Fruit fly (Drosophila melanogaster) whole organism, embryonic: ENCODE results near the gene CG1494.
A peak's percentile ranks its signal among the peaks of the same experiment; 100 is the strongest.

Experiments used
- CG10209 ChIP-seq: fragments of 200-800 bp; sonication (Bioruptor generic); optimal IDR thresholded peaks from 3 replicates; lab custom pipeline; 2017; ENCODE audit warnings: missing biosample characterization, mild to moderate bottlenecking, missing genetic modification characterization, missing genetic modification reagents
- CG10267 ChIP-seq: fragments of 200-800 bp; sonication (Bioruptor generic); optimal IDR thresholded peaks from 2 replicates; lab custom pipeline; 2018; ENCODE audit warnings: missing biosample characterization, mild to moderate bottlenecking, missing genetic modification characterization, moderate library complexity
- CG11504 ChIP-seq: fragments of 200-800 bp; sonication (Bioruptor generic); optimal IDR thresholded peaks from 3 replicates; lab custom pipeline; 2019; ENCODE audit warnings: missing biosample characterization, mild to moderate bottlenecking, missing genetic modification characterization, moderate library complexity
- CG12155 ChIP-seq: fragments of 200-800 bp; sonication (Bioruptor generic); optimal IDR thresholded peaks from 3 replicates; lab custom pipeline; 2016; ENCODE audit warnings: missing biosample characterization, missing genetic modification characterization
- CG12236 ChIP-seq: fragments of 200-800 bp; sonication (Bioruptor generic); optimal IDR thresholded peaks from 2 replicates; lab custom pipeline; 2016; ENCODE audit warnings: missing biosample characterization, missing genetic modification characterization
- CG13287 ChIP-seq: fragments of 200-800 bp; sonication (Bioruptor generic); IDR thresholded peaks from 2 replicates; pipeline ENCODE4 v1.3.6; 2022; ENCODE audit warnings: missing biosample characterization, missing genetic modification characterization; ENCODE audit not compliant: partially characterized antibody
- CG15696 ChIP-seq: fragments of 200-800 bp; sonication (Bioruptor generic); optimal IDR thresholded peaks from 2 replicates; lab custom pipeline; 2019; ENCODE audit warnings: missing biosample characterization, mild to moderate bottlenecking, missing genetic modification characterization, moderate library complexity
- CG17186 ChIP-seq: fragments of 200-800 bp; sonication (Bioruptor generic); optimal IDR thresholded peaks from 3 replicates; lab custom pipeline; 2017; ENCODE audit warnings: missing biosample characterization, missing genetic modification reagents, missing genetic modification characterization
- CG1792 ChIP-seq: fragments of 200-800 bp; sonication (Bioruptor generic); optimal IDR thresholded peaks from 2 replicates; lab custom pipeline; 2016; ENCODE audit warnings: missing biosample characterization, missing genetic modification characterization
- CG18262 ChIP-seq: fragments of 200-800 bp; optimal IDR thresholded peaks from 3 replicates; lab custom pipeline; 2019; ENCODE audit warnings: missing biosample characterization, mild to moderate bottlenecking, missing genetic modification characterization, moderate library complexity
- CG2202 ChIP-seq: fragments of 200-800 bp; sonication (Bioruptor generic); optimal IDR thresholded peaks from 2 replicates; lab custom pipeline; 2018; ENCODE audit warnings: missing biosample characterization, mild to moderate bottlenecking, missing genetic modification characterization
- CG2678 ChIP-seq: fragments of 200-800 bp; sonication (Bioruptor generic); optimal IDR thresholded peaks from 3 replicates; lab custom pipeline; 2019; ENCODE audit warnings: missing biosample characterization, mild to moderate bottlenecking, missing genetic modification characterization, moderate library complexity
- CG31388 ChIP-seq: fragments of 200-800 bp; sonication (Bioruptor generic); optimal IDR thresholded peaks from 2 replicates; lab custom pipeline; 2016; ENCODE audit warnings: missing biosample characterization, missing genetic modification characterization
- CG3163 ChIP-seq: fragments of 200-800 bp; sonication (Bioruptor generic); optimal IDR thresholded peaks from 3 replicates; lab custom pipeline; 2016; ENCODE audit warnings: missing biosample characterization, missing genetic modification characterization
- CG4617 ChIP-seq: fragments of 200-800 bp; sonication (Bioruptor generic); optimal IDR thresholded peaks from 3 replicates; lab custom pipeline; 2016; ENCODE audit warnings: missing biosample characterization, missing genetic modification characterization, borderline replicate concordance
- CG7745 ChIP-seq: fragments of 200-800 bp; sonication (Bioruptor generic); optimal IDR thresholded peaks from 2 replicates; lab custom pipeline; 2018; ENCODE audit warnings: missing biosample characterization, mild to moderate bottlenecking, missing genetic modification characterization, moderate library complexity
- CG7786 ChIP-seq: fragments of 200-800 bp; sonication (Bioruptor generic); optimal IDR thresholded peaks from 2 replicates; lab custom pipeline; 2016; ENCODE audit warnings: missing biosample characterization, missing genetic modification characterization
- CG9215 ChIP-seq: fragments of 200-800 bp; sonication (Bioruptor generic); IDR thresholded peaks from 2 replicates; pipeline ENCODE4 v1.3.6; 2022; ENCODE audit warnings: missing biosample characterization, missing genetic modification characterization
- CHES-1-like ChIP-seq: fragments of 200-800 bp; sonication (Bioruptor generic); optimal IDR thresholded peaks from 2 replicates; lab custom pipeline; 2016; ENCODE audit warnings: missing biosample characterization, missing genetic modification characterization
- CTCF ChIP-seq: fragments of 200-800 bp; sonication (Bioruptor generic); optimal IDR thresholded peaks from 2 replicates; lab custom pipeline; 2017; ENCODE audit warnings: missing biosample characterization, mild to moderate bottlenecking, missing genetic modification characterization, moderate library complexity
- D19B ChIP-seq: fragments of 200-800 bp; sonication (Bioruptor generic); optimal IDR thresholded peaks from 2 replicates; lab custom pipeline; 2017; ENCODE audit warnings: missing biosample characterization, mild to moderate bottlenecking, missing genetic modification characterization
- Dbx ChIP-seq: fragments of 200-800 bp; sonication (Bioruptor generic); IDR thresholded peaks from 3 replicates; pipeline ENCODE4 v1.3.6; 2022; ENCODE audit warnings: missing biosample characterization, missing genetic modification characterization
- GATAe ChIP-seq: fragments of 200-800 bp; sonication (Bioruptor generic); conservative IDR thresholded peaks from 2 replicates; pipeline ENCODE4 v1.3.6; 2022; ENCODE audit warnings: missing biosample characterization, missing genetic modification characterization
- MBD-R2 ChIP-seq: fragments of 200-800 bp; sonication (Bioruptor generic); IDR thresholded peaks from 2 replicates; pipeline ENCODE4 v1.3.6; 2022; ENCODE audit warnings: missing biosample characterization, missing genetic modification characterization
- Meics ChIP-seq: fragments of 200-800 bp; sonication (Bioruptor generic); optimal IDR thresholded peaks from 2 replicates; lab custom pipeline; 2017; ENCODE audit warnings: missing biosample characterization, mild to moderate bottlenecking, missing genetic modification characterization
- NC2α ChIP-seq: fragments of 200-800 bp; sonication (Bioruptor generic); optimal IDR thresholded peaks from 2 replicates; lab custom pipeline; 2016; ENCODE audit warnings: missing biosample characterization, missing genetic modification characterization
- NK7.1 ChIP-seq: fragments of 200-800 bp; sonication (Bioruptor generic); optimal IDR thresholded peaks from 3 replicates; lab custom pipeline; 2016; ENCODE audit warnings: missing biosample characterization, missing genetic modification characterization
- Sin3A ChIP-seq: fragments of >200 bp; optimal IDR thresholded peaks from 2 replicates; lab custom pipeline; 2018
- Sry-β ChIP-seq: fragments of 200-800 bp; sonication (Bioruptor generic); optimal IDR thresholded peaks from 2 replicates; lab custom pipeline; 2018; ENCODE audit warnings: missing biosample characterization, mild to moderate bottlenecking, missing genetic modification characterization, moderate library complexity
- ac ChIP-seq: fragments of 200-800 bp; sonication (Bioruptor generic); optimal IDR thresholded peaks from 3 replicates; lab custom pipeline; 2017; ENCODE audit warnings: missing biosample characterization, mild to moderate bottlenecking, missing genetic modification characterization
- cwo ChIP-seq: fragments of 200-800 bp; sonication (Bioruptor generic); optimal IDR thresholded peaks from 3 replicates; lab custom pipeline; 2017; ENCODE audit warnings: missing biosample characterization, missing genetic modification characterization, mild to moderate bottlenecking, moderate library complexity, missing genetic modification reagents
- da ChIP-seq: fragments of 200-800 bp; sonication (Bioruptor generic); optimal IDR thresholded peaks from 2 replicates; lab custom pipeline; 2016; ENCODE audit warnings: missing biosample characterization, missing genetic modification characterization
- dimm ChIP-seq: fragments of 200-800 bp; sonication (Bioruptor generic); IDR thresholded peaks from 2 replicates; pipeline ENCODE4 v1.3.6; 2022; ENCODE audit warnings: missing biosample characterization, missing genetic modification characterization
- ewg ChIP-seq: fragments of 200-800 bp; sonication (Bioruptor generic); optimal IDR thresholded peaks from 3 replicates; lab custom pipeline; 2017; ENCODE audit warnings: mild to moderate bottlenecking, missing biosample characterization, missing genetic modification reagents, missing genetic modification characterization
- fd102C ChIP-seq: fragments of 200-800 bp; sonication (Bioruptor generic); optimal IDR thresholded peaks from 2 replicates; lab custom pipeline; 2018; ENCODE audit warnings: missing biosample characterization, mild to moderate bottlenecking, missing genetic modification characterization, moderate library complexity
- hbn ChIP-seq: fragments of 200-800 bp; sonication (Bioruptor generic); IDR thresholded peaks from 2 replicates; pipeline ENCODE4 v1.3.6; 2022; ENCODE audit warnings: missing biosample characterization, missing genetic modification characterization; ENCODE audit not compliant: partially characterized antibody
- jigr1 ChIP-seq: fragments of 200-800 bp; sonication (Bioruptor generic); IDR thresholded peaks from 3 replicates; pipeline ENCODE4 v1.3.6; 2022; ENCODE audit warnings: missing biosample characterization, missing genetic modification characterization
- ken ChIP-seq: fragments of 200-800 bp; sonication (Bioruptor generic); IDR thresholded peaks from 3 replicates; pipeline ENCODE4 v1.3.6; 2022; ENCODE audit warnings: missing biosample characterization, missing genetic modification characterization
- knrl ChIP-seq: fragments of 200-800 bp; sonication (Bioruptor generic); IDR thresholded peaks from 3 replicates; pipeline ENCODE4 v1.3.6; 2022; ENCODE audit warnings: missing biosample characterization, missing genetic modification characterization; ENCODE audit not compliant: partially characterized antibody
- lab ChIP-seq: fragments of 200-800 bp; sonication (Bioruptor generic); optimal IDR thresholded peaks from 3 replicates; lab custom pipeline; 2017; ENCODE audit warnings: missing biosample characterization, missing genetic modification characterization, mild to moderate bottlenecking, moderate library complexity, missing genetic modification reagents
- mam ChIP-seq: fragments of 200-800 bp; sonication (Bioruptor generic); optimal IDR thresholded peaks from 3 replicates; lab custom pipeline; 2016; ENCODE audit warnings: missing biosample characterization, missing genetic modification characterization
- mirr ChIP-seq: fragments of 200-800 bp; sonication (Bioruptor generic); optimal IDR thresholded peaks from 3 replicates; lab custom pipeline; 2018; ENCODE audit warnings: missing biosample characterization, mild to moderate bottlenecking, missing genetic modification characterization
- oc ChIP-seq: fragments of 200-800 bp; sonication (Bioruptor generic); optimal IDR thresholded peaks from 2 replicates; lab custom pipeline; 2018; ENCODE audit warnings: missing biosample characterization, mild to moderate bottlenecking, missing genetic modification characterization, moderate library complexity
- pan ChIP-seq, 4 experiments: fragments of >200 bp in 3 of 4; fragments of 200-800 bp in 1 of 4; sonication (Bioruptor generic) in 1 of 4; optimal IDR thresholded peaks in 3 of 4; IDR thresholded peaks in 1 of 4; 2 replicates each; pipeline versions ENCODE4 v1.3.6 to Lab custom; 2017 to 2022; ENCODE audit warnings: missing biosample characterization in 2 of 4, missing genetic modification characterization in 2 of 4, mixed read lengths in 1 of 4
- pnt ChIP-seq: fragments of 200-800 bp; sonication (Bioruptor generic); optimal IDR thresholded peaks from 3 replicates; lab custom pipeline; 2016; ENCODE audit warnings: missing biosample characterization, missing genetic modification characterization
- pum ChIP-seq: fragments of 200-800 bp; sonication (Bioruptor generic); optimal IDR thresholded peaks from 2 replicates; lab custom pipeline; 2016; ENCODE audit warnings: missing biosample characterization, missing genetic modification characterization
- pzg ChIP-seq: fragments of 200-800 bp; sonication (Bioruptor generic); optimal IDR thresholded peaks from 3 replicates; lab custom pipeline; 2018; ENCODE audit warnings: missing biosample characterization, mild to moderate bottlenecking, missing genetic modification characterization, moderate library complexity
- sens-2 ChIP-seq: fragments of 200-800 bp; sonication (Bioruptor generic); IDR thresholded peaks from 2 replicates; pipeline ENCODE4 v1.3.6; 2022; ENCODE audit warnings: missing biosample characterization, missing genetic modification characterization
- slbo ChIP-seq: fragments of 200-800 bp; sonication (Bioruptor generic); IDR thresholded peaks from 2 replicates; pipeline ENCODE4 v1.3.6; 2022; ENCODE audit warnings: missing biosample characterization, missing genetic modification characterization
- ssp ChIP-seq: fragments of 200-800 bp; sonication (Bioruptor generic); IDR thresholded peaks from 2 replicates; pipeline ENCODE4 v1.3.6; 2022; ENCODE audit warnings: missing biosample characterization, missing genetic modification characterization
- tup ChIP-seq: fragments of 200-800 bp; sonication (Bioruptor generic); optimal IDR thresholded peaks from 2 replicates; lab custom pipeline; 2016; ENCODE audit warnings: missing biosample characterization, mild to moderate bottlenecking, missing genetic modification characterization, moderate library complexity

Gene CG1494

DNA sequence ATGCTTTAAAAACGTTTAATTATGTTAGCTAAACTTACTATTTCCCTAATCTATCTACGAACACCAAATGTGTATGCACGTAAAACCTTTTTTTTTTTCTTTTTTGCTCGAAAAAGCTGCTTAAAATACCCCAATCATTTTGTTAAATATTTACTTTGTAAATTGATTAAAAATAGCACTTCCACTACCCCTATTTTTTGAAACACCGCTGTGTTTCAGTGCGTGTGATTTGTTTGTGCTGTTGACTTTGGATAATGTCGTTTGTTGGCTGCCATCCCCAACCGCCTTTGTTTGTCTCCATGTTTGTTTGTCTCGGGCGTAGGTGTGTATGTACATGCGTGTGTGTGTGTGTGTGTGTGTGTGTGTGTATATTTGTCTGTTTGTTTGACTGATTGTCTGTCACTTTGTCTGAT, 43.3 kb upstream of the CG1494 start (continued):
- no peak for TF ChIP-seq jigr1 (GFP tag; lab: Robert Waterston, UW)
- peak; percentile 55 for TF ChIP-seq CG12236 (GFP tag; lab: Kevin White, UChicago)
- no peak for TF ChIP-seq dimm (GFP tag; lab: Robert Waterston, UW)
- no peak for TF ChIP-seq knrl (GFP tag; lab: Robert Waterston, UW)
- TF ChIP-seq CG2678, result peak; percentile 68
- peak; percentile 25; the same call in 1 of the 3 replicates for TF ChIP-seq ken (GFP tag; lab: Robert Waterston, UW)
- no peak for TF ChIP-seq CG4617 (GFP tag; lab: Kevin White, UChicago)
- no peak for TF ChIP-seq ssp (GFP tag; lab: Robert Waterston, UW)
- no peak for TF ChIP-seq CG31388 (GFP tag; lab: Kevin White, UChicago)
- peak; percentile 4 for TF ChIP-seq cwo (GFP tag; lab: Kevin White, UChicago)
- TF ChIP-seq pzg (GFP tag; lab: Kevin White, UChicago), result no peak
- TF ChIP-seq CG2202 (tag; lab: Kevin White, UChicago), result peak; percentile 79
- TF ChIP-seq hbn (GFP tag; lab: Robert Waterston, UW), result no peak
- peak; percentile 65 for TF ChIP-seq mirr (GFP tag; lab: Kevin White, UChicago)
- TF ChIP-seq CG12155 (GFP tag; lab: Kevin White, UChicago), result no peak
- TF ChIP-seq CG15696 (tag; lab: Kevin White, UChicago), result peak; percentile 54
- TF ChIP-seq CG11504 (tag; lab: Kevin White, UChicago), result peak; percentile 67
- no peak for TF ChIP-seq CG1792 (GFP tag; lab: Kevin White, UChicago)
- peak; percentile 57 for TF ChIP-seq lab
- TF ChIP-seq CG18262, result peak; percentile 52
- TF ChIP-seq NC2α (GFP tag; lab: Kevin White, UChicago), result peak; percentile 40
- TF ChIP-seq pnt (GFP tag; lab: Kevin White, UChicago), result peak; percentile 36
- TF ChIP-seq pan (optimal IDR thresholded peaks at IDR 0.05; lab: Kevin White, UChicago), result no peak
- no peak for TF ChIP-seq pan (GFP tag; optimal IDR thresholded peaks at IDR 0.05 in 1 of 2, IDR thresholded peaks at IDR 0.05 in 1 of 2)
- TF ChIP-seq CG7745 (tag; lab: Kevin White, UChicago), result no peak
- TF ChIP-seq Sry-β (GFP tag; lab: Kevin White, UChicago), result no peak
- TF ChIP-seq slbo, result no peak; the same call in 1 of the 2 replicates
- TF ChIP-seq ewg (GFP tag; lab: Kevin White, UChicago), result peak; percentile 31
- no peak for TF ChIP-seq da (GFP tag; lab: Kevin White, UChicago)
- TF ChIP-seq D19B (GFP tag; lab: Kevin White, UChicago), result no peak
- TF ChIP-seq NK7.1, result peak; percentile 25
- no peak for TF ChIP-seq CG13287 (GFP tag; lab: Robert Waterston, UW)
- peak; percentile 41 for TF ChIP-seq CHES-1-like
- no peak for TF ChIP-seq tup (GFP tag; lab: Kevin White, UChicago)
- peak; percentile 41 for TF ChIP-seq ac (GFP tag; lab: Kevin White, UChicago)
- TF ChIP-seq MBD-R2 (GFP tag; lab: Robert Waterston, UW), result no peak
- TF ChIP-seq oc (tag; lab: Kevin White, UChicago), result no peak
- peak; percentile 58 for TF ChIP-seq CG10209 (GFP tag; lab: Kevin White, UChicago)
- peak; percentile 17 for TF ChIP-seq fd102C
- no peak for TF ChIP-seq CG10267 (tag; lab: Kevin White, UChicago)
- peak; percentile 22 for TF ChIP-seq mam
- no peak for TF ChIP-seq CG9215 (GFP tag; lab: Robert Waterston, UW)
- TF ChIP-seq Dbx, result no peak
- TF ChIP-seq pum (GFP tag; lab: Kevin White, UChicago), result no peak
- no peak for TF ChIP-seq sens-2
- no peak for TF ChIP-seq CG17186 (GFP tag; lab: Kevin White, UChicago)
- TF ChIP-seq CG3163 (GFP tag; lab: Kevin White, UChicago), result peak; percentile 13
- TF ChIP-seq Sin3A (lab: Kevin White, UChicago), result no peak
- no peak for TF ChIP-seq CTCF
- TF ChIP-seq CG7786 (GFP tag; lab: Kevin White, UChicago), result peak; percentile 11
- no peak for TF ChIP-seq GATAe
- peak; percentile 43 for TF ChIP-seq Meics (GFP tag; lab: Kevin White, UChicago)
